Fruit fly (Drosophila melanogaster): ENCODE results near the gene Srp54k.

Gene Srp54k

dm6 chr3L:5154917-5155613, 2.6 kb downstream of the Srp54k start (continued):
- TF ChIP-seq kni (GFP tag; optimal IDR thresholded peaks at IDR 0.05), result no peak
- no peak for TF ChIP-seq Dip2 (GFP tag; IDR thresholded peaks at IDR 0.05)
- peak; percentile 73 for TF ChIP-seq CG4820 (GFP tag; optimal IDR thresholded peaks at IDR 0.05)
- TF ChIP-seq chm (GFP tag; IDR thresholded peaks at IDR 0.05), result no peak
- no peak for TF ChIP-seq CG2129 (GFP tag; IDR thresholded peaks at IDR 0.05; ENCODE audit: partially characterized antibody)
- no peak for TF ChIP-seq zen (tag; optimal IDR thresholded peaks at IDR 0.05)
- peak; percentile 91 for TF ChIP-seq Dbx (GFP tag; IDR thresholded peaks at IDR 0.05)
- TF ChIP-seq CG18262 (tag; optimal IDR thresholded peaks at IDR 0.05), result peak; percentile 37
- peak; percentile 21 for TF ChIP-seq gcm2 (GFP tag; optimal IDR thresholded peaks at IDR 0.05)
- TF ChIP-seq CG2712 (tag; optimal IDR thresholded peaks at IDR 0.05), result peak; percentile 60
- peak; percentile 52; the same call in 1 of the 2 replicates for TF ChIP-seq Nf-YA (GFP tag; IDR thresholded peaks at IDR 0.05)
- TF ChIP-seq CG13424 (tag; optimal IDR thresholded peaks at IDR 0.05), result peak; percentile 77
- peak; percentile 12 for TF ChIP-seq NC2α (GFP tag; optimal IDR thresholded peaks at IDR 0.05)
- TF ChIP-seq D19A (tag; optimal IDR thresholded peaks at IDR 0.05), result no peak
- peak; percentile 70 for TF ChIP-seq tin (GFP tag; optimal IDR thresholded peaks at IDR 0.05)
- peak; percentile 51 for TF ChIP-seq CG10654 (GFP tag; optimal IDR thresholded peaks at IDR 0.05)
- no peak for TF ChIP-seq Tbp (GFP tag; optimal IDR thresholded peaks at IDR 0.05)
- TF ChIP-seq CG10565 (GFP tag; optimal IDR thresholded peaks at IDR 0.05), result no peak
- TF ChIP-seq Dll (GFP tag; IDR thresholded peaks at IDR 0.05; ENCODE audit: partially characterized antibody), result no peak
- TF ChIP-seq CG6813 (GFP tag; optimal IDR thresholded peaks at IDR 0.05), result peak; percentile 70
- TF ChIP-seq grn (GFP tag; optimal IDR thresholded peaks at IDR 0.05), result peak; percentile 13
- TF ChIP-seq CG13775 (GFP tag; optimal IDR thresholded peaks at IDR 0.05), result peak; percentile 62
- no peak for TF ChIP-seq Dref (GFP tag; IDR thresholded peaks at IDR 0.05)
- no peak for TF ChIP-seq Dfd (GFP tag; optimal IDR thresholded peaks at IDR 0.05)
- TF ChIP-seq Ssrp (tag; optimal IDR thresholded peaks at IDR 0.05), result peak; percentile 58
- TF ChIP-seq CG12104 (GFP tag; optimal IDR thresholded peaks at IDR 0.05), result peak; percentile 43
- peak; percentile 80 for TF ChIP-seq Sox102F (GFP tag; optimal IDR thresholded peaks at IDR 0.05)
- peak; percentile 73 for TF ChIP-seq CG12659 (GFP tag; optimal IDR thresholded peaks at IDR 0.05)
- TF ChIP-seq esg (GFP tag; conservative IDR thresholded peaks at IDR 0.05), result peak; percentile 78
- peak; percentile 64 for TF ChIP-seq CG12071 (GFP tag; optimal IDR thresholded peaks at IDR 0.05)
- peak; percentile 0 for TF ChIP-seq trh (GFP tag; optimal IDR thresholded peaks at IDR 0.05)
- TF ChIP-seq Chrac-16 (GFP tag; optimal IDR thresholded peaks at IDR 0.05), result peak; percentile 61
- TF ChIP-seq sisA (GFP tag; IDR thresholded peaks at IDR 0.05), result peak; percentile 82; the same call in 1 of the 2 replicates
- peak; percentile 25 for TF ChIP-seq CG31388 (GFP tag; optimal IDR thresholded peaks at IDR 0.05)
- peak; percentile 48 for TF ChIP-seq disco-r (GFP tag; optimal IDR thresholded peaks at IDR 0.05)
- peak; percentile 67; the same call in 1 of the 2 replicates for TF ChIP-seq CG3847 (GFP tag; IDR thresholded peaks at IDR 0.05)
- no peak for TF ChIP-seq Kr (GFP tag; optimal IDR thresholded peaks at IDR 0.05)
- peak; percentile 58 for TF ChIP-seq nerfin-1 (tag; optimal IDR thresholded peaks at IDR 0.05)
- TF ChIP-seq CG12942 (GFP tag; optimal IDR thresholded peaks at IDR 0.05), result peak; percentile 26
- TF ChIP-seq CG16779 (GFP tag; IDR thresholded peaks at IDR 0.05), result peak; percentile 78
- peak; percentile 72 for TF ChIP-seq zf30C (GFP tag; optimal IDR thresholded peaks at IDR 0.05)
- peak; percentile 70 for TF ChIP-seq ssp (GFP tag; IDR thresholded peaks at IDR 0.05)
- TF ChIP-seq CG12299 (tag; optimal IDR thresholded peaks at IDR 0.05), result peak; percentile 77
- TF ChIP-seq CG5245 (GFP tag; optimal IDR thresholded peaks at IDR 0.05), result peak; percentile 53
- TF ChIP-seq dysf (GFP tag; IDR thresholded peaks at IDR 0.05), result peak; percentile 88
- peak; percentile 75 for TF ChIP-seq CG12391 (tag; optimal IDR thresholded peaks at IDR 0.05)
- TF ChIP-seq lmd (GFP tag; IDR thresholded peaks at IDR 0.05), result no peak; the same call in 1 of the 2 replicates
- no peak for TF ChIP-seq eve (GFP tag; optimal IDR thresholded peaks at IDR 0.05)
- peak; percentile 40 for TF ChIP-seq CG6654 (GFP tag; optimal IDR thresholded peaks at IDR 0.05)
- TF ChIP-seq Lhr (GFP tag; optimal IDR thresholded peaks at IDR 0.05), result peak; percentile 6

Measured in whole organism, embryonic.